Fruit fly (Drosophila melanogaster) whole organism, embryonic: ENCODE measurements around the gene CG3165.

ENCODE experiments used
- Atf3 ChIP-seq: fragments of 200-800 bp; sonication (Bioruptor generic); optimal IDR thresholded peaks from 3 replicates; lab custom pipeline; 2016; ENCODE audit warnings: missing biosample characterization, missing genetic modification characterization
- CG11093 ChIP-seq: fragments of 200-800 bp; sonication (Bioruptor generic); IDR thresholded peaks from 3 replicates; pipeline ENCODE4 v1.3.6; 2022; ENCODE audit warnings: missing biosample characterization, missing genetic modification characterization
- CG17328 ChIP-seq: fragments of 200-800 bp; sonication (Bioruptor generic); IDR thresholded peaks from 2 replicates; pipeline ENCODE4 v1.3.6; 2022; ENCODE audit warnings: missing biosample characterization, missing genetic modification characterization
- CG17385 ChIP-seq: fragments of 200-800 bp; sonication (Bioruptor generic); optimal IDR thresholded peaks from 3 replicates; lab custom pipeline; 2018; ENCODE audit warnings: missing biosample characterization, mild to moderate bottlenecking, missing genetic modification characterization
- CG18476 ChIP-seq: fragments of 200-800 bp; sonication (Bioruptor generic); optimal IDR thresholded peaks from 2 replicates; lab custom pipeline; 2016; ENCODE audit warnings: missing biosample characterization, mild to moderate bottlenecking, missing genetic modification characterization
- CG2875 ChIP-seq: fragments of 200-800 bp; sonication (Bioruptor generic); optimal IDR thresholded peaks from 2 replicates; lab custom pipeline; 2017; ENCODE audit warnings: missing biosample characterization, mild to moderate bottlenecking, missing genetic modification characterization, missing genetic modification reagents
- CG3065 ChIP-seq: fragments of 200-800 bp; sonication (Bioruptor generic); optimal IDR thresholded peaks from 2 replicates; lab custom pipeline; 2016; ENCODE audit warnings: missing biosample characterization, missing genetic modification characterization
- CG33213 ChIP-seq: fragments of 200-800 bp; sonication (Bioruptor generic); optimal IDR thresholded peaks from 3 replicates; lab custom pipeline; 2016; ENCODE audit warnings: missing biosample characterization, missing genetic modification characterization
- CG3838 ChIP-seq: fragments of 200-800 bp; sonication (Bioruptor generic); optimal IDR thresholded peaks from 3 replicates; lab custom pipeline; 2016; ENCODE audit warnings: missing biosample characterization, missing genetic modification characterization
- CG4404 ChIP-seq: fragments of 200-800 bp; sonication (Bioruptor generic); IDR thresholded peaks from 2 replicates; pipeline ENCODE4 v1.3.6; 2022; ENCODE audit warnings: missing biosample characterization, missing genetic modification characterization
- CG6765 ChIP-seq: fragments of 200-800 bp; sonication (Bioruptor generic); optimal IDR thresholded peaks from 3 replicates; lab custom pipeline; 2017; ENCODE audit warnings: missing biosample characterization, mild to moderate bottlenecking, missing genetic modification characterization
- CG7357 ChIP-seq: fragments of 200-800 bp; sonication (Bioruptor generic); IDR thresholded peaks from 3 replicates; pipeline ENCODE4 v1.3.6; 2022; ENCODE audit warnings: missing biosample characterization, missing genetic modification characterization
- CG8290 ChIP-seq, 3 experiments: fragments of 200-800 bp; sonication (Bioruptor generic); optimal IDR thresholded peaks; 2 replicates each; lab custom pipeline; 2016 to 2019; ENCODE audit warnings: missing biosample characterization in 3 of 3, missing genetic modification characterization in 3 of 3, mild to moderate bottlenecking in 2 of 3, moderate library complexity in 1 of 3
- CG8359 ChIP-seq: fragments of 200-800 bp; sonication (Bioruptor generic); optimal IDR thresholded peaks from 2 replicates; lab custom pipeline; 2017; ENCODE audit warnings: missing biosample characterization, mild to moderate bottlenecking, missing genetic modification characterization, borderline replicate concordance
- CG8765 ChIP-seq: fragments of 200-800 bp; sonication (Bioruptor generic); IDR thresholded peaks from 2 replicates; pipeline ENCODE4 v1.3.6; 2022; ENCODE audit warnings: missing biosample characterization, missing genetic modification characterization
- CG9727 ChIP-seq: fragments of 200-800 bp; sonication (Bioruptor generic); optimal IDR thresholded peaks from 3 replicates; lab custom pipeline; 2017; ENCODE audit warnings: missing biosample characterization, mild to moderate bottlenecking, missing genetic modification characterization
- CG9876 ChIP-seq: fragments of 200-800 bp; sonication (Bioruptor generic); optimal IDR thresholded peaks from 2 replicates; lab custom pipeline; 2016; ENCODE audit warnings: missing biosample characterization, missing genetic modification characterization
- CHES-1-like ChIP-seq: fragments of 200-800 bp; sonication (Bioruptor generic); optimal IDR thresholded peaks from 2 replicates; lab custom pipeline; 2016; ENCODE audit warnings: missing biosample characterization, missing genetic modification characterization
- D ChIP-seq, 2 experiments: fragments of 200-800 bp in 1 of 2; fragments of >200 bp in 1 of 2; sonication (Bioruptor generic) in 1 of 2; optimal IDR thresholded peaks; 2 replicates in 1 of 2; 3 replicates in 1 of 2; lab custom pipeline; 2017; ENCODE audit warnings: mild to moderate bottlenecking in 1 of 2, missing biosample characterization in 1 of 2, missing genetic modification characterization in 1 of 2, missing genetic modification reagents in 1 of 2
- D19B ChIP-seq: fragments of 200-800 bp; sonication (Bioruptor generic); optimal IDR thresholded peaks from 2 replicates; lab custom pipeline; 2017; ENCODE audit warnings: missing biosample characterization, mild to moderate bottlenecking, missing genetic modification characterization
- Dip3 ChIP-seq: fragments of 200-800 bp; sonication (Bioruptor generic); optimal IDR thresholded peaks from 3 replicates; lab custom pipeline; 2016; ENCODE audit warnings: missing biosample characterization, missing genetic modification characterization
- Elba2 ChIP-seq: fragments of 200-800 bp; sonication (Bioruptor generic); optimal IDR thresholded peaks from 3 replicates; lab custom pipeline; 2016; ENCODE audit warnings: missing biosample characterization, missing genetic modification characterization
- Ets97D ChIP-seq: fragments of 200-800 bp; sonication (Bioruptor generic); optimal IDR thresholded peaks from 3 replicates; lab custom pipeline; 2016; ENCODE audit warnings: missing biosample characterization, missing genetic modification characterization
- Fer1 ChIP-seq: fragments of 200-800 bp; sonication (Bioruptor generic); optimal IDR thresholded peaks from 2 replicates; lab custom pipeline; 2017; ENCODE audit warnings: missing biosample characterization, mild to moderate bottlenecking, missing genetic modification characterization
- Gsc ChIP-seq: fragments of 200-800 bp; sonication (Bioruptor generic); IDR thresholded peaks from 2 replicates; pipeline ENCODE4 v1.3.6; 2022; ENCODE audit warnings: missing biosample characterization, missing genetic modification characterization
- HLH54F ChIP-seq: fragments of 200-800 bp; sonication (Bioruptor generic); optimal IDR thresholded peaks from 3 replicates; lab custom pipeline; 2016; ENCODE audit warnings: missing biosample characterization, missing genetic modification characterization
- Hmx ChIP-seq: fragments of 200-800 bp; sonication (Bioruptor generic); optimal IDR thresholded peaks from 2 replicates; lab custom pipeline; 2016; ENCODE audit warnings: missing biosample characterization, missing genetic modification characterization
- Oaz ChIP-seq: fragments of 200-800 bp; sonication (Bioruptor generic); IDR thresholded peaks from 2 replicates; pipeline ENCODE4 v1.3.6; 2022; ENCODE audit warnings: missing biosample characterization, missing genetic modification characterization
- abd-A ChIP-seq: fragments of 200-800 bp; sonication (Bioruptor generic); optimal IDR thresholded peaks from 3 replicates; lab custom pipeline; 2019; ENCODE audit warnings: missing biosample characterization, mild to moderate bottlenecking, missing genetic modification characterization, moderate library complexity
- ac ChIP-seq: fragments of 200-800 bp; sonication (Bioruptor generic); optimal IDR thresholded peaks from 3 replicates; lab custom pipeline; 2017; ENCODE audit warnings: missing biosample characterization, mild to moderate bottlenecking, missing genetic modification characterization
- ara ChIP-seq: fragments of 200-800 bp; sonication (Bioruptor generic); IDR thresholded peaks from 2 replicates; pipeline ENCODE4 v1.3.6; 2022; ENCODE audit warnings: missing biosample characterization, missing genetic modification characterization
- br ChIP-seq: fragments of >200 bp; optimal IDR thresholded peaks from 2 replicates; lab custom pipeline; 2017
- corto ChIP-seq: fragments of 200-800 bp; sonication (Bioruptor generic); optimal IDR thresholded peaks from 2 replicates; lab custom pipeline; 2016; ENCODE audit warnings: missing biosample characterization, mild to moderate bottlenecking, missing genetic modification characterization, moderate library complexity
- crp ChIP-seq, 2 experiments: fragments of 200-800 bp; sonication (Bioruptor generic); optimal IDR thresholded peaks; 2 replicates in 1 of 2; 3 replicates in 1 of 2; lab custom pipeline; 2017; ENCODE audit warnings: missing biosample characterization in 2 of 2, missing genetic modification characterization in 2 of 2, mild to moderate bottlenecking in 1 of 2, moderate library complexity in 1 of 2
- dmrt99B ChIP-seq: fragments of 200-800 bp; sonication (Bioruptor generic); optimal IDR thresholded peaks from 2 replicates; lab custom pipeline; 2018; ENCODE audit warnings: missing biosample characterization, mild to moderate bottlenecking, missing genetic modification characterization, moderate library complexity
- en ChIP-seq: fragments of 200-800 bp; sonication (Bioruptor generic); optimal IDR thresholded peaks from 2 replicates; lab custom pipeline; 2016; ENCODE audit warnings: missing biosample characterization, missing genetic modification characterization
- esg ChIP-seq: fragments of 200-800 bp; sonication (Bioruptor generic); conservative IDR thresholded peaks from 2 replicates; pipeline ENCODE4 v1.3.6; 2022; ENCODE audit warnings: missing biosample characterization, missing genetic modification characterization
- grau ChIP-seq: fragments of 200-800 bp; optimal IDR thresholded peaks from 3 replicates; lab custom pipeline; 2019; ENCODE audit warnings: missing biosample characterization, mild to moderate bottlenecking, missing genetic modification characterization, moderate library complexity
- jigr1 ChIP-seq: fragments of 200-800 bp; sonication (Bioruptor generic); IDR thresholded peaks from 3 replicates; pipeline ENCODE4 v1.3.6; 2022; ENCODE audit warnings: missing biosample characterization, missing genetic modification characterization
- lab ChIP-seq: fragments of 200-800 bp; sonication (Bioruptor generic); optimal IDR thresholded peaks from 3 replicates; lab custom pipeline; 2017; ENCODE audit warnings: missing biosample characterization, missing genetic modification characterization, mild to moderate bottlenecking, moderate library complexity, missing genetic modification reagents
- luna ChIP-seq: fragments of 200-800 bp; sonication (Bioruptor generic); optimal IDR thresholded peaks from 2 replicates; lab custom pipeline; 2016; ENCODE audit warnings: missing biosample characterization, missing genetic modification characterization
- onecut ChIP-seq: fragments of 200-800 bp; sonication (Bioruptor generic); IDR thresholded peaks from 2 replicates; pipeline ENCODE4 v1.3.6; 2022; ENCODE audit warnings: missing biosample characterization, missing genetic modification characterization
- pfk ChIP-seq: fragments of 200-800 bp; sonication (Bioruptor generic); optimal IDR thresholded peaks from 2 replicates; lab custom pipeline; 2018; ENCODE audit warnings: missing biosample characterization, mild to moderate bottlenecking, missing genetic modification characterization, moderate library complexity
- phol ChIP-seq: fragments of 200-800 bp; sonication (Bioruptor generic); optimal IDR thresholded peaks from 3 replicates; lab custom pipeline; 2018; ENCODE audit warnings: missing biosample characterization, mild to moderate bottlenecking, missing genetic modification characterization, moderate library complexity
- row ChIP-seq: fragments of 200-800 bp; sonication (Bioruptor generic); IDR thresholded peaks from 3 replicates; pipeline ENCODE4 v1.3.6; 2022; ENCODE audit warnings: missing biosample characterization, missing genetic modification characterization
- sens-2 ChIP-seq: fragments of 200-800 bp; sonication (Bioruptor generic); IDR thresholded peaks from 2 replicates; pipeline ENCODE4 v1.3.6; 2022; ENCODE audit warnings: missing biosample characterization, missing genetic modification characterization
- so ChIP-seq: fragments of 200-800 bp; sonication (Bioruptor generic); IDR thresholded peaks from 3 replicates; pipeline ENCODE4 v1.3.6; 2022; ENCODE audit warnings: missing biosample characterization, missing genetic modification characterization
- sug ChIP-seq: fragments of 200-800 bp; optimal IDR thresholded peaks from 2 replicates; lab custom pipeline; 2019; ENCODE audit warnings: missing biosample characterization, mild to moderate bottlenecking, missing genetic modification characterization, moderate library complexity
- twi ChIP-seq: fragments of 200-800 bp; optimal IDR thresholded peaks from 2 replicates; lab custom pipeline; 2019; ENCODE audit warnings: missing biosample characterization, mild to moderate bottlenecking, missing genetic modification characterization, moderate library complexity
- zen2 ChIP-seq: fragments of 200-800 bp; sonication (Bioruptor generic); IDR thresholded peaks from 3 replicates; pipeline ENCODE4 v1.3.6; 2022; ENCODE audit warnings: missing biosample characterization, missing genetic modification characterization; ENCODE audit not compliant: partially characterized antibody
- zfh1 ChIP-seq: fragments of 200-800 bp; sonication (Bioruptor generic); IDR thresholded peaks from 3 replicates; pipeline ENCODE4 v1.3.6; 2022; ENCODE audit warnings: missing biosample characterization, missing genetic modification characterization

Gene CG3165

DNA sequence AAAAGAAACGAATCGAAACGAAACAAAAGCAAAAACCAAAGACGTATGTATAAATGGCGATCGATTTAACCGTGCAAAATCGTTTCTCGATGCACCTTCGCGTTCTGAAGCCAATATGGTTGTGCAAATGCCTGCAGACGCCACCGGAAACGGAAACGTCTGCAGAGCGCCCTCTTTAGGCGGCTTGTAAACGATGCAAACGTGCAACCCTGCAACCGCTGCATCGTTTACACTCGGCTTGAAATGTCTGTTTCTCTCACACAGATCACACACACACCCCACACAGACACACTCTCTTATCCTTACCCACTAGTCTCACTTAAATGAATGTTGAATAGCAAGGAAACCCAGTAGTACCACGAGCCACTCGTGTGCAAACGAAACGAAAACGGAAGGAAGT lies 10.0 kb upstream of the CG3165 start (continued):
- TF ChIP-seq sens-2 (peak; percentile 43; the same call in 1 of the 2 replicates), CG33213 (GFP tag; lab: Kevin White, UChicago) (no peak), en (GFP tag; lab: Kevin White, UChicago) (no peak), HLH54F (GFP tag; lab: Kevin White, UChicago) (no peak), sug (tag; lab: Kevin White, UChicago) (no peak), twi (peak; percentile 13), crp (GFP tag; optimal IDR thresholded peaks at IDR 0.05; lab: Kevin White, UChicago) (no peak), CG3838 (no peak), Elba2 (GFP tag; lab: Kevin White, UChicago) (peak; percentile 21), Gsc (GFP tag; lab: Robert Waterston, UW) (no peak), grau (tag; lab: Kevin White, UChicago) (no peak), Hmx (GFP tag; lab: Kevin White, UChicago) (no peak), CG9727 (GFP tag; lab: Kevin White, UChicago) (peak; percentile 49), CG8765 (GFP tag; lab: Robert Waterston, UW) (no peak), CHES-1-like (GFP tag; lab: Kevin White, UChicago) (no peak), D19B (GFP tag; lab: Kevin White, UChicago) (no peak), esg (GFP tag; lab: Robert Waterston, UW) (no peak), br (lab: Kevin White, UChicago) (no peak), CG8290 (GFP tag; optimal IDR thresholded peaks at IDR 0.05; lab: Kevin White, UChicago) (peak; percentile 31), CG8290 (tag; optimal IDR thresholded peaks at IDR 0.05; lab: Kevin White, UChicago) (peak in 1 of 2 experiments; percentile 65), corto (GFP tag; lab: Kevin White, UChicago) (no peak), CG17385 (peak; percentile 9), abd-A (no peak), lab (GFP tag; lab: Kevin White, UChicago) (no peak), jigr1 (no peak), Atf3 (GFP tag; lab: Kevin White, UChicago) (no peak), pfk (GFP tag; lab: Kevin White, UChicago) (no peak), phol (tag; lab: Kevin White, UChicago) (peak; percentile 53), CG8359 (peak; percentile 4), luna (no peak), CG11093 (GFP tag; lab: Robert Waterston, UW) (no peak), CG7357 (no peak), dmrt99B (tag; lab: Kevin White, UChicago) (no peak), Fer1 (GFP tag; lab: Kevin White, UChicago) (no peak), Ets97D (peak; percentile 91), ara (GFP tag; lab: Robert Waterston, UW) (no peak), zen2 (GFP tag; lab: Robert Waterston, UW) (no peak), CG2875 (GFP tag; lab: Kevin White, UChicago) (no peak), row (GFP tag; lab: Robert Waterston, UW) (no peak), CG18476 (no peak), Dip3 (GFP tag; lab: Kevin White, UChicago) (no peak), CG4404 (GFP tag; lab: Robert Waterston, UW) (no peak), CG3065 (no peak), CG17328 (no peak), D (optimal IDR thresholded peaks at IDR 0.05; lab: Kevin White, UChicago) (no peak), D (GFP tag; optimal IDR thresholded peaks at IDR 0.05; lab: Kevin White, UChicago) (no peak), so (GFP tag; lab: Robert Waterston, UW) (no peak), CG9876 (peak; percentile 9), ac (GFP tag; lab: Kevin White, UChicago) (peak; percentile 80), zfh1 (GFP tag; lab: Robert Waterston, UW) (0 out of 3 replicates have a peak, but pooled peaks have one; percentile 46), Oaz (GFP tag; lab: Robert Waterston, UW) (no peak), onecut (GFP tag; lab: Robert Waterston, UW) (no peak; the same call in 1 of the 2 replicates), CG6765 (GFP tag; lab: Kevin White, UChicago) (no peak)
